Worm (Caenorhabditis elegans) whole organism, early embryonic: ENCODE results near the gene pph-1.

ENCODE experiments used
- B0310.2 ChIP-seq: sonication (generic microtip); optimal IDR thresholded peaks from 2 replicates; lab custom pipeline; 2016; ENCODE audit warnings: mild to moderate bottlenecking, missing genetic modification characterization, missing compliant biosample characterization
- F13C5.2 ChIP-seq: sonication (generic microtip); optimal IDR thresholded peaks from 2 replicates; lab custom pipeline; 2017; ENCODE audit warnings: mild to moderate bottlenecking, missing genetic modification characterization, inconsistent platforms, missing compliant biosample characterization
- aly-1 ChIP-seq: sonication (generic microtip); optimal IDR thresholded peaks from 2 replicates; lab custom pipeline; 2016; ENCODE audit warnings: missing genetic modification characterization, missing compliant biosample characterization
- ama-1 ChIP-seq: fragments of 150-350 bp; optimal IDR thresholded peaks from 2 replicates; lab custom pipeline; 2014
- ets-7 ChIP-seq: sonication (generic microtip); optimal IDR thresholded peaks from 2 replicates; lab custom pipeline; 2016; ENCODE audit warnings: missing genotype, missing genetic modification characterization, missing compliant biosample characterization
- flt-1 ChIP-seq: fragments of 200-800 bp; sonication (Bioruptor generic); IDR thresholded peaks from 2 replicates; pipeline ENCODE4 v1.3.6; 2022; ENCODE audit warnings: missing genetic modification characterization, missing compliant biosample characterization
- hmbx-1 ChIP-seq: sonication (generic microtip); optimal IDR thresholded peaks from 2 replicates; lab custom pipeline; 2016; ENCODE audit warnings: mild to moderate bottlenecking, missing genetic modification characterization, missing compliant biosample characterization
- hmg-4 ChIP-seq: fragments of 200-800 bp; sonication (Bioruptor generic); optimal IDR thresholded peaks from 2 replicates; lab custom pipeline; 2018; ENCODE audit warnings: mild to moderate bottlenecking, missing genetic modification characterization, missing compliant biosample characterization
- hnd-1 ChIP-seq: sonication (generic microtip); optimal IDR thresholded peaks from 2 replicates; lab custom pipeline; 2016; ENCODE audit warnings: missing genetic modification characterization, missing compliant biosample characterization
- pes-1 ChIP-seq: fragments of 200-800 bp; sonication (Bioruptor generic); IDR thresholded peaks from 2 replicates; pipeline ENCODE4 v1.3.6; 2022; ENCODE audit warnings: missing genetic modification reagents, missing genetic modification characterization, missing compliant biosample characterization
- scrt-1 ChIP-seq: fragments of 200-800 bp; sonication (Bioruptor generic); IDR thresholded peaks from 2 replicates; pipeline ENCODE4 v1.3.6; 2022; ENCODE audit warnings: missing genetic modification characterization, missing compliant biosample characterization
- sea-1 ChIP-seq: fragments of 200-800 bp; sonication (Bioruptor generic); conservative IDR thresholded peaks from 2 replicates; pipeline ENCODE4 v1.3.6; 2022; ENCODE audit warnings: missing genetic modification characterization, missing compliant biosample characterization
- tbx-11 ChIP-seq: fragments of 200-800 bp; sonication (Bioruptor generic); IDR thresholded peaks from 2 replicates; pipeline ENCODE4 v1.3.6; 2022; ENCODE audit warnings: missing genetic modification characterization, missing compliant biosample characterization
- tra-4 ChIP-seq: sonication (generic microtip); optimal IDR thresholded peaks from 2 replicates; lab custom pipeline; 2017; ENCODE audit warnings: missing genetic modification characterization, missing compliant biosample characterization

- TF ChIP-seq ama-1 (lab: Kevin White, UChicago) (no peak), aly-1 (no peak), tra-4 (tag; lab: Kevin White, UChicago) (no peak), pes-1 (GFP tag; lab: Robert Waterston, UW) (no peak), F13C5.2 (tag; lab: Kevin White, UChicago) (no peak), hnd-1 (tag; lab: Kevin White, UChicago) (no peak), sea-1 (no peak), hmg-4 (GFP tag; lab: Kevin White, UChicago) (no peak), B0310.2 (tag; lab: Kevin White, UChicago) (no peak), flt-1 (GFP tag; lab: Robert Waterston, UW) (no peak), scrt-1 (no peak), hmbx-1 (tag; lab: Kevin White, UChicago) (no peak), ets-7 (tag; lab: Kevin White, UChicago) (no peak), tbx-11 (no peak)
Observed at ce11 chrV:10720303-10720847, 18.0 kb downstream of the pph-1 start.
